Worm (Caenorhabditis elegans): ENCODE results near the gene rap-1.

rap-1 gene

ce11 chrIV:8918790-8919189 lies at the start of gene rap-1:
TSS of gene rap-1 (minus strand) at chrIV:8918890.
- no peak for TF ChIP-seq mab-5 (tag; optimal IDR thresholded peaks at IDR 0.05)

ce11 chrIV:8967990-8968389 lies 49.3 kb upstream of the rap-1 start, which contains the start of gene suex-2:
TSS of gene suex-2 (plus strand) at chrIV:8968290.
- no peak for TF ChIP-seq nhr-28 (tag; optimal IDR thresholded peaks at IDR 0.05)
- no peak for TF ChIP-seq M03D4.4 (tag; optimal IDR thresholded peaks at IDR 0.05)
- no peak for TF ChIP-seq drap-1 (GFP tag; optimal IDR thresholded peaks at IDR 0.05)
- TF ChIP-seq nhr-2 (tag; optimal IDR thresholded peaks at IDR 0.05): no peak
- TF ChIP-seq unc-120 (tag; optimal IDR thresholded peaks at IDR 0.05; ENCODE audit: poor library complexity, severe bottlenecking): no peak
- TF ChIP-seq nhr-237 (tag; optimal IDR thresholded peaks at IDR 0.05): no peak
- no peak for TF ChIP-seq flh-1 (GFP tag; optimal IDR thresholded peaks at IDR 0.05)
- no peak for TF ChIP-seq ces-1 (GFP tag; optimal IDR thresholded peaks at IDR 0.05)
- no peak for TF ChIP-seq lsy-2 (tag; optimal IDR thresholded peaks at IDR 0.05)
- TF ChIP-seq zip-8 (tag; optimal IDR thresholded peaks at IDR 0.05): no peak
- no peak for TF ChIP-seq lin-32 (GFP tag; optimal IDR thresholded peaks at IDR 0.05)
- no peak for TF ChIP-seq lin-13 (tag; optimal IDR thresholded peaks at IDR 0.05)
- no peak for TF ChIP-seq snpc-4 (tag; optimal IDR thresholded peaks at IDR 0.05)
- no peak for TF ChIP-seq hlh-1 (tag; optimal IDR thresholded peaks at IDR 0.05)

ce11 chrIV:8965883-8966282 lies 47.2 kb upstream of the rap-1 start, which contains the start of gene C53B4.2:
TSS of gene C53B4.2 (plus strand) at chrIV:8966183.
- TF ChIP-seq ztf-11 (tag; optimal IDR thresholded peaks at IDR 0.05) (no peak), drap-1 (GFP tag; optimal IDR thresholded peaks at IDR 0.05) (no peak), unc-39 (tag; optimal IDR thresholded peaks at IDR 0.05) (no peak), nhr-76 (tag; optimal IDR thresholded peaks at IDR 0.05) (no peak), bed-3 (GFP tag; optimal IDR thresholded peaks at IDR 0.05) (no peak), mep-1 (tag; optimal IDR thresholded peaks at IDR 0.05) (no peak), unc-120 (tag; optimal IDR thresholded peaks at IDR 0.05; ENCODE audit: poor library complexity, severe bottlenecking) (no peak), ceh-83 (GFP tag; optimal IDR thresholded peaks at IDR 0.05) (no peak), ceh-43 (GFP tag; optimal IDR thresholded peaks at IDR 0.05) (no peak), nhr-237 (tag; optimal IDR thresholded peaks at IDR 0.05) (no peak), elt-1 (tag; optimal IDR thresholded peaks at IDR 0.05; ENCODE audit: borderline replicate concordance, insufficient read depth) (no peak), flh-1 (GFP tag; optimal IDR thresholded peaks at IDR 0.05) (no peak), lin-13 (tag; optimal IDR thresholded peaks at IDR 0.05) (no peak), nhr-28 (tag; optimal IDR thresholded peaks at IDR 0.05) (no peak), sem-2 (GFP tag; optimal IDR thresholded peaks at IDR 0.05) (no peak), unc-62 (GFP tag; optimal IDR thresholded peaks at IDR 0.05) (no peak), cnd-1 (tag; optimal IDR thresholded peaks at IDR 0.05) (no peak)

- no peak for TF ChIP-seq snpc-4 (tag; optimal IDR thresholded peaks at IDR 0.05)
- no peak for TF ChIP-seq mep-1 (tag; optimal IDR thresholded peaks at IDR 0.05)
- no peak for TF ChIP-seq ham-2 (GFP tag; optimal IDR thresholded peaks at IDR 0.05)
These were observed 37.5 kb upstream of the rap-1 start, which contains the start of gene tpra-1 for ce11 chrIV:8956189-8956588. TSS of gene tpra-1 (plus strand) at chrIV:8956489.

- TF ChIP-seq zip-8 (tag; optimal IDR thresholded peaks at IDR 0.05): no peak
- TF ChIP-seq tbx-8 (GFP tag; optimal IDR thresholded peaks at IDR 0.05): no peak
- TF ChIP-seq drap-1 (GFP tag; optimal IDR thresholded peaks at IDR 0.05): no peak
- TF ChIP-seq hlh-1 (tag; optimal IDR thresholded peaks at IDR 0.05): no peak
- no peak for TF ChIP-seq nhr-12 (tag; optimal IDR thresholded peaks at IDR 0.05)
- no peak for TF ChIP-seq unc-39 (tag; optimal IDR thresholded peaks at IDR 0.05)
- TF ChIP-seq nhr-2 (tag; optimal IDR thresholded peaks at IDR 0.05): no peak
- TF ChIP-seq unc-62 (GFP tag; optimal IDR thresholded peaks at IDR 0.05): no peak
- no peak for TF ChIP-seq snpc-4 (tag; optimal IDR thresholded peaks at IDR 0.05)
- no peak for TF ChIP-seq nhr-76 (tag; optimal IDR thresholded peaks at IDR 0.05)
- no peak for TF ChIP-seq lin-32 (GFP tag; optimal IDR thresholded peaks at IDR 0.05)
- TF ChIP-seq mab-5 (tag; optimal IDR thresholded peaks at IDR 0.05): no peak
- no peak for TF ChIP-seq ces-1 (GFP tag; optimal IDR thresholded peaks at IDR 0.05)
- TF ChIP-seq lin-13 (tag; optimal IDR thresholded peaks at IDR 0.05): no peak
- TF ChIP-seq blmp-1 (tag; optimal IDR thresholded peaks at IDR 0.05): no peak
- no peak for TF ChIP-seq ceh-43 (GFP tag; optimal IDR thresholded peaks at IDR 0.05)
- TF ChIP-seq sem-2 (GFP tag; optimal IDR thresholded peaks at IDR 0.05): no peak
These were observed 35.4 kb upstream of the rap-1 start for ce11 chrIV:8954126-8954525.

All from whole organism, mixed stage, embryonic.